Fruit fly (Drosophila melanogaster): Measurements from ENCODE around the gene CG3842.

Gene CG3842

dm6 chrX:6343786-6344537 is 6.4 kb downstream of the CG3842 start (continued):
- TF ChIP-seq Adf1 (GFP tag; IDR thresholded peaks at IDR 0.05), result no peak; the same call in 1 of the 2 replicates
- no peak for TF ChIP-seq Lpt (GFP tag; optimal IDR thresholded peaks at IDR 0.05)
- TF ChIP-seq Fer3 (tag; optimal IDR thresholded peaks at IDR 0.05), result no peak
- TF ChIP-seq CG34422 (GFP tag; IDR thresholded peaks at IDR 0.05), result peak; percentile 68; the same call in 1 of the 3 replicates
- TF ChIP-seq Hmr (GFP tag; optimal IDR thresholded peaks at IDR 0.05), result no peak
- TF ChIP-seq Spps (tag; optimal IDR thresholded peaks at IDR 0.05), result no peak
- TF ChIP-seq B-H1 (GFP tag; IDR thresholded peaks at IDR 0.05), result peak; percentile 24; the same call in 1 of the 3 replicates
- no peak for TF ChIP-seq CG12104 (GFP tag; optimal IDR thresholded peaks at IDR 0.05)
- TF ChIP-seq Nf-YB (GFP tag; optimal IDR thresholded peaks at IDR 0.05), result no peak
- TF ChIP-seq B-H2 (GFP tag; optimal IDR thresholded peaks at IDR 0.05), result no peak
- no peak for TF ChIP-seq NK7.1 (GFP tag; optimal IDR thresholded peaks at IDR 0.05)
- peak; percentile 59; the same call in 1 of the 2 replicates for TF ChIP-seq ap (GFP tag; IDR thresholded peaks at IDR 0.05)
- no peak for TF ChIP-seq CG42726 (GFP tag; IDR thresholded peaks at IDR 0.05; ENCODE audit: partially characterized antibody)
- no peak for TF ChIP-seq CG11696 (GFP tag; IDR thresholded peaks at IDR 0.05)
- no peak for TF ChIP-seq CG1233 (GFP tag; optimal IDR thresholded peaks at IDR 0.05)
- no peak for TF ChIP-seq CG1602 (GFP tag; optimal IDR thresholded peaks at IDR 0.05)
- no peak for TF ChIP-seq wdn (GFP tag; IDR thresholded peaks at IDR 0.05)
- TF ChIP-seq unc-4 (GFP tag; IDR thresholded peaks at IDR 0.05; ENCODE audit: partially characterized antibody), result no peak
- no peak for TF ChIP-seq dmrt11E (tag; optimal IDR thresholded peaks at IDR 0.05)
- TF ChIP-seq Asciz (GFP tag; optimal IDR thresholded peaks at IDR 0.05), result no peak
- peak in 1 of 2 experiments; percentile 0 for TF ChIP-seq Pdp1 (GFP tag; optimal IDR thresholded peaks at IDR 0.05)
- peak; percentile 67 for TF ChIP-seq Rx (GFP tag; IDR thresholded peaks at IDR 0.05)
- no peak for TF ChIP-seq sd (tag; optimal IDR thresholded peaks at IDR 0.05)
- TF ChIP-seq org-1 (GFP tag; optimal IDR thresholded peaks at IDR 0.05), result no peak
- TF ChIP-seq Elba2 (GFP tag; optimal IDR thresholded peaks at IDR 0.05), result no peak
- TF ChIP-seq exex (tag; optimal IDR thresholded peaks at IDR 0.05), result no peak
- no peak for TF ChIP-seq pita (GFP tag; optimal IDR thresholded peaks at IDR 0.05)
- TF ChIP-seq trh (GFP tag; optimal IDR thresholded peaks at IDR 0.05), result no peak
- TF ChIP-seq cg (GFP tag; optimal IDR thresholded peaks at IDR 0.05), result no peak
- no peak for TF ChIP-seq CG5180 (GFP tag; optimal IDR thresholded peaks at IDR 0.05)
- TF ChIP-seq toy (GFP tag; IDR thresholded peaks at IDR 0.05), result no peak
- TF ChIP-seq CG15011 (GFP tag; optimal IDR thresholded peaks at IDR 0.05), result no peak
- no peak for TF ChIP-seq CG16779 (GFP tag; IDR thresholded peaks at IDR 0.05)
- peak; percentile 13 for TF ChIP-seq tup (GFP tag; optimal IDR thresholded peaks at IDR 0.05)
- no peak for TF ChIP-seq CG4328 (GFP tag; optimal IDR thresholded peaks at IDR 0.05)
- TF ChIP-seq mirr (GFP tag; optimal IDR thresholded peaks at IDR 0.05), result no peak
- TF ChIP-seq peb (GFP tag; IDR thresholded peaks at IDR 0.05), result peak; percentile 74
- 0 out of 2 replicates have a peak, but pooled peaks have one; percentile 41 for TF ChIP-seq CG4360 (GFP tag; IDR thresholded peaks at IDR 0.05)
- no peak for TF ChIP-seq yki (optimal IDR thresholded peaks at IDR 0.05)
- TF ChIP-seq sna (GFP tag; IDR thresholded peaks at IDR 0.05; ENCODE audit: partially characterized antibody), result 0 out of 2 replicates have a peak, but pooled peaks have one; percentile 23
- no peak for TF ChIP-seq CG18764 (GFP tag; optimal IDR thresholded peaks at IDR 0.05)
- no peak for TF ChIP-seq CG11723 (GFP tag; optimal IDR thresholded peaks at IDR 0.05)
- TF ChIP-seq HHEX (GFP tag; optimal IDR thresholded peaks at IDR 0.05), result peak; percentile 3
- TF ChIP-seq CG12391 (tag; optimal IDR thresholded peaks at IDR 0.05), result peak; percentile 20
- no peak for TF ChIP-seq CG3281 (GFP tag; optimal IDR thresholded peaks at IDR 0.05)
- no peak for TF ChIP-seq CG8290 (GFP tag; optimal IDR thresholded peaks at IDR 0.05)
- no peak for TF ChIP-seq CG8290 (tag; optimal IDR thresholded peaks at IDR 0.05)
- peak; percentile 17 for TF ChIP-seq CG18476 (GFP tag; optimal IDR thresholded peaks at IDR 0.05)
- no peak for TF ChIP-seq fd3F (GFP tag; optimal IDR thresholded peaks at IDR 0.05)
- TF ChIP-seq CG12769 (tag; optimal IDR thresholded peaks at IDR 0.05), result no peak

Data from whole organism, embryonic.